Worm (Caenorhabditis elegans) whole organism, L2 larva: ENCODE measurements around the gene Y38A10A.2.

ENCODE experiments used
- C34F6.9 ChIP-seq: fragments of 150-350 bp; optimal IDR thresholded peaks from 2 replicates; lab custom pipeline; 2014; ENCODE audit warnings: missing biosample characterization, missing genetic modification characterization
- F13H6.1 ChIP-seq: sonication (generic microtip); optimal IDR thresholded peaks from 2 replicates; lab custom pipeline; 2016; ENCODE audit warnings: missing genetic modification characterization, missing compliant biosample characterization
- R02D3.7 ChIP-seq: fragments of 150-350 bp; optimal IDR thresholded peaks from 2 replicates; lab custom pipeline; 2014; ENCODE audit warnings: missing biosample characterization, missing genetic modification characterization
- Y55F3AM.14 ChIP-seq: fragments of 200-800 bp; sonication (Bioruptor generic); optimal IDR thresholded peaks from 2 replicates; lab custom pipeline; 2018; ENCODE audit warnings: mild to moderate bottlenecking, missing genetic modification characterization, missing compliant biosample characterization
- alr-1 ChIP-seq: fragments of 150-350 bp; optimal IDR thresholded peaks from 2 replicates; lab custom pipeline; 2014; ENCODE audit warnings: missing biosample characterization, missing genetic modification characterization
- aly-2 ChIP-seq: fragments of 150-350 bp; optimal IDR thresholded peaks from 2 replicates; lab custom pipeline; 2014; ENCODE audit warnings: missing biosample characterization, missing genetic modification characterization
- ama-1 ChIP-seq: fragments of 150-350 bp; optimal IDR thresholded peaks from 2 replicates; lab custom pipeline; 2018; ENCODE audit warnings: inconsistent platforms
- blmp-1 ChIP-seq: sonication (generic microtip); optimal IDR thresholded peaks from 2 replicates; lab custom pipeline; 2017; ENCODE audit warnings: missing genetic modification characterization, mild to moderate bottlenecking, missing compliant biosample characterization, antibody characterized with exemption, moderate library complexity; ENCODE audit not compliant: insufficient read depth
- ceh-16 ChIP-seq: fragments of 150-350 bp; optimal IDR thresholded peaks from 2 replicates; lab custom pipeline; 2014; ENCODE audit warnings: missing biosample characterization, missing genetic modification characterization
- ceh-82 ChIP-seq: fragments of 150-350 bp; optimal IDR thresholded peaks from 2 replicates; lab custom pipeline; 2014; ENCODE audit warnings: missing biosample characterization, missing genetic modification characterization
- crh-2 ChIP-seq: sonication (generic microtip); optimal IDR thresholded peaks from 2 replicates; lab custom pipeline; 2017; ENCODE audit warnings: missing biosample characterization, missing genetic modification characterization
- dmd-4 ChIP-seq: sonication (generic microtip); optimal IDR thresholded peaks from 2 replicates; lab custom pipeline; 2017; ENCODE audit warnings: missing biosample characterization, missing genetic modification characterization
- egl-27 ChIP-seq: sonication (generic microtip); optimal IDR thresholded peaks from 3 replicates; lab custom pipeline; 2017; ENCODE audit warnings: missing biosample characterization, missing genetic modification reagents, missing genetic modification characterization
- elt-1 ChIP-seq: fragments of 150-350 bp; optimal IDR thresholded peaks from 2 replicates; lab custom pipeline; 2014; ENCODE audit warnings: missing biosample characterization, missing genetic modification characterization
- elt-3 ChIP-seq: sonication (generic microtip); optimal IDR thresholded peaks from 2 replicates; lab custom pipeline; 2017; ENCODE audit warnings: missing biosample characterization, missing genetic modification characterization
- fos-1 ChIP-seq: fragments of 150-350 bp; optimal IDR thresholded peaks from 2 replicates; lab custom pipeline; 2014; ENCODE audit warnings: missing biosample characterization, missing genetic modification characterization
- gmeb-1 ChIP-seq: fragments of 150-350 bp; optimal IDR thresholded peaks from 2 replicates; lab custom pipeline; 2014; ENCODE audit warnings: missing biosample characterization, missing genetic modification characterization
- lin-11 ChIP-seq: fragments of 150-350 bp; sonication (generic microtip); optimal IDR thresholded peaks from 2 replicates; lab custom pipeline; 2014; ENCODE audit warnings: missing biosample characterization, missing genetic modification characterization, inconsistent platforms, mixed read lengths
- lin-13 ChIP-seq: fragments of 150-350 bp; optimal IDR thresholded peaks from 2 replicates; lab custom pipeline; 2014; ENCODE audit warnings: missing biosample characterization, missing genetic modification reagents, missing genetic modification characterization
- lin-39 ChIP-seq: fragments of 150-350 bp; optimal IDR thresholded peaks from 2 replicates; lab custom pipeline; 2014; ENCODE audit warnings: missing biosample characterization, missing genetic modification reagents, missing genetic modification characterization
- lsy-2 ChIP-seq, 2 experiments: fragments of 150-350 bp in 1 of 2; sonication (generic microtip) in 1 of 2; optimal IDR thresholded peaks; 2 replicates each; lab custom pipeline; 2014 to 2017; ENCODE audit warnings: missing biosample characterization in 2 of 2, missing genetic modification characterization in 2 of 2
- mab-5 ChIP-seq: fragments of 150-350 bp; optimal IDR thresholded peaks from 2 replicates; lab custom pipeline; 2014; ENCODE audit warnings: missing biosample characterization, missing genetic modification characterization
- mdl-1 ChIP-seq, 2 experiments: fragments of 150-350 bp in 1 of 2; sonication (generic microtip) in 1 of 2; optimal IDR thresholded peaks; 2 replicates each; lab custom pipeline; 2017; ENCODE audit warnings: missing biosample characterization in 2 of 2, missing genetic modification characterization in 2 of 2
- nhr-10 ChIP-seq: sonication (generic microtip); optimal IDR thresholded peaks from 2 replicates; lab custom pipeline; 2017; ENCODE audit warnings: missing biosample characterization, missing genetic modification characterization
- nhr-11 ChIP-seq: fragments of 150-350 bp; optimal IDR thresholded peaks from 2 replicates; lab custom pipeline; 2014; ENCODE audit warnings: missing biosample characterization, missing genetic modification characterization
- nhr-12 ChIP-seq: fragments of 150-350 bp; optimal IDR thresholded peaks from 2 replicates; lab custom pipeline; 2014; ENCODE audit warnings: missing biosample characterization, missing genetic modification characterization
- nhr-129 ChIP-seq: fragments of 150-350 bp; optimal IDR thresholded peaks from 2 replicates; lab custom pipeline; 2014; ENCODE audit warnings: missing biosample characterization, missing genetic modification characterization
- nhr-21 ChIP-seq: fragments of 150-350 bp; optimal IDR thresholded peaks from 2 replicates; lab custom pipeline; 2014; ENCODE audit warnings: missing biosample characterization, missing genetic modification characterization
- nhr-23 ChIP-seq: fragments of 150-350 bp; optimal IDR thresholded peaks from 2 replicates; lab custom pipeline; 2014; ENCODE audit warnings: missing biosample characterization, missing genetic modification reagents, missing genetic modification characterization
- nhr-25 ChIP-seq: fragments of 150-350 bp; sonication (generic microtip); optimal IDR thresholded peaks from 3 replicates; lab custom pipeline; 2014; ENCODE audit warnings: missing biosample characterization, missing genetic modification characterization
- nhr-6 ChIP-seq: fragments of 150-350 bp; optimal IDR thresholded peaks from 2 replicates; lab custom pipeline; 2014; ENCODE audit warnings: missing biosample characterization, missing genetic modification characterization
- nhr-77 ChIP-seq: fragments of 150-350 bp; optimal IDR thresholded peaks from 2 replicates; lab custom pipeline; 2014; ENCODE audit warnings: missing biosample characterization, missing genetic modification characterization
- peb-1 ChIP-seq: fragments of 150-350 bp; optimal IDR thresholded peaks from 2 replicates; lab custom pipeline; 2014; ENCODE audit warnings: missing biosample characterization, missing genetic modification characterization
- sem-4 ChIP-seq: fragments of 150-350 bp; optimal IDR thresholded peaks from 2 replicates; lab custom pipeline; 2014; ENCODE audit warnings: missing biosample characterization, missing genetic modification reagents, missing genetic modification characterization
- skn-1 ChIP-seq: sonication (generic microtip); optimal IDR thresholded peaks from 2 replicates; lab custom pipeline; 2017; ENCODE audit warnings: missing biosample characterization, missing genetic modification characterization
- sma-3 ChIP-seq: sonication (generic microtip); optimal IDR thresholded peaks from 2 replicates; lab custom pipeline; 2016; ENCODE audit warnings: missing genetic modification reagents, missing genetic modification characterization, missing compliant biosample characterization
- sma-9 ChIP-seq, 2 experiments: fragments of 150-350 bp in 1 of 2; sonication (generic microtip) in 1 of 2; optimal IDR thresholded peaks; 2 replicates each; lab custom pipeline; 2014 to 2016; ENCODE audit warnings: missing genetic modification characterization in 2 of 2, mild to moderate bottlenecking in 1 of 2, missing biosample characterization in 1 of 2, missing compliant biosample characterization in 1 of 2, missing genetic modification reagents in 1 of 2, moderate library complexity in 1 of 2
- snpc-4 ChIP-seq: fragments of 150-350 bp; optimal IDR thresholded peaks from 2 replicates; lab custom pipeline; 2014; ENCODE audit warnings: missing biosample characterization, missing genetic modification characterization
- unc-39 ChIP-seq: fragments of 150-350 bp; optimal IDR thresholded peaks from 2 replicates; lab custom pipeline; 2014; ENCODE audit warnings: missing biosample characterization, missing genetic modification characterization
- unc-55 ChIP-seq: fragments of 150-350 bp; sonication (generic microtip); optimal IDR thresholded peaks from 3 replicates; lab custom pipeline; 2014; ENCODE audit warnings: missing biosample characterization, missing genetic modification reagents, missing genetic modification characterization
- unc-62 ChIP-seq: fragments of 150-350 bp; optimal IDR thresholded peaks from 2 replicates; lab custom pipeline; 2014; ENCODE audit warnings: missing biosample characterization, missing genetic modification reagents, missing genetic modification characterization
- zag-1 ChIP-seq: fragments of 150-350 bp; optimal IDR thresholded peaks from 2 replicates; lab custom pipeline; 2014; ENCODE audit warnings: missing biosample characterization, missing genetic modification characterization
- ztf-1 ChIP-seq: fragments of 200-800 bp; sonication (Bioruptor generic); conservative IDR thresholded peaks from 2 replicates; pipeline ENCODE4 v1.3.6; 2022; ENCODE audit warnings: missing genetic modification characterization, missing compliant biosample characterization
- ztf-11 ChIP-seq: sonication (generic microtip); optimal IDR thresholded peaks from 2 replicates; lab custom pipeline; 2017; ENCODE audit warnings: missing biosample characterization, missing genetic modification characterization
- ztf-4 ChIP-seq: fragments of 150-350 bp; optimal IDR thresholded peaks from 2 replicates; lab custom pipeline; 2014; ENCODE audit warnings: missing biosample characterization, missing genetic modification characterization

Y38A10A.2 gene

DNA sequence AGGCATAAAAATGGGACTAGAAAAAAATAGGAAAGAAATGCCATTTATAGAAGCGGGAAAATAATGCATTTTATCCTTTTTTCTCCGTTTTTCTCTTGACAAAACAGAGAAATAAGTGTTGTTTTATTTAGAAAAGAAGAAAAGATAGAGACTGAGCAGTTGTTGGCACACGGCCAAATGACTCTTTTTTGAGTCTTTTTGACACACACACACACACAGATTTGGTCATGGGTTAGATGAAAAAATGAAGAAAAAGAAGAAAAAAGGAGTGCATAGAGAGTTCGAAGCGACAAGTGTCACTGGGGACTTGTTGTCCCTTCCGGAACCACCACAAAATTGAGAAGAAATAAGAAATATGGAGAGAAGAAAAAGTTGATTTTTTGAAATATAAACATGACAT is 29.7 kb downstream of the Y38A10A.2 start (continued):
- TF ChIP-seq unc-62 (GFP tag; lab: Kevin White, UChicago) (no peak), nhr-129 (tag; lab: Kevin White, UChicago) (peak; percentile 56), nhr-10 (tag; lab: Kevin White, UChicago) (no peak), ceh-82 (tag; lab: Kevin White, UChicago) (no peak), aly-2 (tag; lab: Kevin White, UChicago) (no peak), lin-13 (GFP tag; lab: Kevin White, UChicago) (no peak), sma-9 (GFP tag; optimal IDR thresholded peaks at IDR 0.05; lab: Kevin White, UChicago) (peak; percentile 1), sma-9 (tag; optimal IDR thresholded peaks at IDR 0.05; lab: Kevin White, UChicago) (no peak), elt-3 (no peak), nhr-6 (tag; lab: Kevin White, UChicago) (no peak), ztf-1 (GFP tag; lab: Robert Waterston, UW) (no peak), Y55F3AM.14 (GFP tag; lab: Kevin White, UChicago) (no peak), C34F6.9 (tag; lab: Kevin White, UChicago) (peak; percentile 65), ceh-16 (tag; lab: Kevin White, UChicago) (no peak)

DNA sequence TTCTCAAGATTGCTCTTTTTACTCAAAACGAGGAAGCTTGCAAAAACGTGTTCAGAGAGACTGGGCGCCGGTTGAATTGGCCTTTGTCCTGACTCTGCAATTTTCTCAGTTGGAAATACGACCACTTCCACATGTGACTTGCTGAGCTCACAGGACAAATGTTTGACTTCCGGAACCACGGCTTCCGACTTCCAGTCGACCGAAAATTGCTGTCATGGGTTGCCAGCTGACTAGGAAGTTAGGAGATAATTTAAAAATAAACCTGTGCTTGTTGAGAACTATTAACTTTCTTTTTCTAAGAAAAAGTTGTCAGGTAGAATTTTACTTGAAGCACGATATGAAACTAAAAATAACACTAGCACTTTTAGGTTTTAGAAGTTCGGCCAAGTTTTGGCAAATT is 31.6 kb downstream of the Y38A10A.2 start:
- TF ChIP-seq aly-2 (tag; lab: Kevin White, UChicago) (no peak), sma-9 (GFP tag; optimal IDR thresholded peaks at IDR 0.05; lab: Kevin White, UChicago) (peak; percentile 67), sma-9 (tag; optimal IDR thresholded peaks at IDR 0.05; lab: Kevin White, UChicago) (no peak), alr-1 (tag; lab: Kevin White, UChicago) (no peak), mdl-1 (tag; optimal IDR thresholded peaks at IDR 0.05; lab: Kevin White, UChicago) (no peak), zag-1 (no peak), nhr-23 (tag; lab: Kevin White, UChicago) (no peak)
- TF ChIP-seq, all 48 proteins: peak for 1

DNA sequence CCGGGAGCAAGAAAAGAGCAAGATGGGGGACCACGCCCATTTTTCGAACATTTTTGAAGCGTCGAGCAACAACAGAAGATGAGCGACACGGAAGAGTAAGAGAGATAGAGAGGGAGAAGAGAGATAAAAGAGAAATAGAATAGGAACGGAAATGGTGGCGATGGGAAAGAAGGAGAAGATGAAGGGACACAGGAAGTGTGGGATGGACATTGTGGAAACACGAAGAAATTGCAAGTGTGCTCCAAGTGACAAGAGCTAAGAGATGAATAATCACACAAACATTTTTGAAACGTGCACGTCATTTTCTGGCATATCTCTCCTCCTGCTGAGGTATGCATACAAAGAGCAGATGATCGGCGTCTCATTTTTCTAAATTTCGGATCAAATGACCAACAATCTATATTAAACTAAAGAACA is 32.7 kb downstream of the Y38A10A.2 start:
- TF ChIP-seq nhr-12 (tag; lab: Kevin White, UChicago) (no peak), ama-1 (lab: Kevin White, UChicago) (no peak), mdl-1 (tag; optimal IDR thresholded peaks at IDR 0.05; lab: Kevin White, UChicago) (peak in 1 of 2 experiments; percentile 64), nhr-129 (tag; lab: Kevin White, UChicago) (peak; percentile 38), nhr-25 (tag; lab: Kevin White, UChicago) (no peak), unc-62 (GFP tag; lab: Kevin White, UChicago) (no peak), elt-1 (tag; lab: Kevin White, UChicago) (no peak), gmeb-1 (tag; lab: Kevin White, UChicago) (no peak), lin-11 (tag; lab: Kevin White, UChicago) (no peak), lsy-2 (tag; optimal IDR thresholded peaks at IDR 0.05; lab: Kevin White, UChicago) (peak in 1 of 2 experiments; percentile 58), unc-39 (tag; lab: Kevin White, UChicago) (no peak), unc-55 (GFP tag; lab: Kevin White, UChicago) (peak; percentile 52), skn-1 (tag; lab: Kevin White, UChicago) (no peak), ztf-11 (tag; lab: Kevin White, UChicago) (no peak), peb-1 (tag; lab: Kevin White, UChicago) (no peak), crh-2 (tag; lab: Kevin White, UChicago) (peak; percentile 35), nhr-11 (tag; lab: Kevin White, UChicago) (no peak), zag-1 (peak; percentile 15), nhr-6 (tag; lab: Kevin White, UChicago) (peak; percentile 51), aly-2 (tag; lab: Kevin White, UChicago) (no peak), ztf-1 (GFP tag; lab: Robert Waterston, UW) (no peak), sma-3 (GFP tag; lab: Kevin White, UChicago) (no peak), lin-39 (no peak), mab-5 (no peak), dmd-4 (no peak), nhr-21 (no peak), fos-1 (no peak), snpc-4 (tag; lab: Kevin White, UChicago) (peak; percentile 29), ceh-16 (tag; lab: Kevin White, UChicago) (no peak), F13H6.1 (peak; percentile 91), sma-9 (GFP tag; optimal IDR thresholded peaks at IDR 0.05; lab: Kevin White, UChicago) (peak; percentile 84), sma-9 (tag; optimal IDR thresholded peaks at IDR 0.05; lab: Kevin White, UChicago) (no peak), R02D3.7 (tag; lab: Kevin White, UChicago) (no peak), nhr-23 (tag; lab: Kevin White, UChicago) (no peak), blmp-1 (tag; lab: Kevin White, UChicago) (no peak), alr-1 (tag; lab: Kevin White, UChicago) (no peak), egl-27 (tag; lab: Kevin White, UChicago) (peak; percentile 57), C34F6.9 (tag; lab: Kevin White, UChicago) (peak; percentile 69), elt-3 (no peak), nhr-77 (tag; lab: Kevin White, UChicago) (no peak), ztf-4 (peak; percentile 18), sem-4 (peak; percentile 48), lin-13 (GFP tag; lab: Kevin White, UChicago) (peak; percentile 19)
